Worm (Caenorhabditis elegans) whole organism, mixed stage, embryonic: ENCODE measurements around the gene gst-38.

Source experiments
- lin-13 ChIP-seq: fragments of 150-350 bp; optimal IDR thresholded peaks from 2 replicates; lab custom pipeline; 2014; ENCODE audit warnings: missing biosample characterization, missing genetic modification characterization
- lin-32 ChIP-seq: fragments of 200-800 bp; sonication (Bioruptor generic); optimal IDR thresholded peaks from 2 replicates; lab custom pipeline; 2018; ENCODE audit warnings: mild to moderate bottlenecking, missing genetic modification characterization, missing compliant biosample characterization

DNA sequence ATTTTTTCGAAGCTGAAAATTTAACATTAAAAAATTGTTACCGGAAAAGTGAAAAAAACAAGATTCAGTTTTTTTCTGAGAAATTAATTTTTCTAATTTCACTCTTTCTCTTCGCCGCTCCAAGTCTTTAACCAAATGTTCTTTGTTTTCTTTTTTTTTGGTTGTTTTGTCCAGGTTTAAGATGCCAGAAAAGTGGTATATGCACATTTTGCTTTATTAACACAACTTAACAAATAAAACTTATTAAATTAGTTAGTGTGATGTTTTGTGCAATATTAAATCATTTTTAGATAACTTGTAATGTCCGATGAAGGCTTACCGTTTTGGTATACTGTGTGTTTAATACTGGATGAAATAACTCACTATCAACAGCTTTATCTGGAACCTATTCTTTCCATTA, 27.3 kb upstream of the gst-38 start, which contains the start of gene srw-53:
- no peak for TF ChIP-seq lin-32 (GFP tag; lab: Kevin White, UChicago)
- no peak for TF ChIP-seq lin-13 (tag; lab: Kevin White, UChicago)
